Fruit fly (Drosophila melanogaster): Measurements from ENCODE around the gene CG31327.

dm6 chr3R:14131972-14132371 lies 28.1 kb downstream of the CG31327 start, which contains the start of gene CG14356:
- no peak for TF ChIP-seq pan (optimal IDR thresholded peaks at IDR 0.05)
- no peak for TF ChIP-seq CG8478 (optimal IDR thresholded peaks at IDR 0.05)
- TF ChIP-seq Dll (optimal IDR thresholded peaks at IDR 0.05): no peak

Data from whole organism.